Fruit fly (Drosophila melanogaster) whole organism, embryonic: ENCODE data around the gene CG1299.

Experiments used
- ATbp ChIP-seq: fragments of 200-800 bp; sonication (Bioruptor generic); optimal IDR thresholded peaks from 2 replicates; lab custom pipeline; 2017; ENCODE audit warnings: missing biosample characterization, mild to moderate bottlenecking, missing genetic modification characterization, missing genetic modification reagents
- Ada2b ChIP-seq: fragments of 200-800 bp; sonication (Bioruptor generic); IDR thresholded peaks from 2 replicates; pipeline ENCODE4 v1.3.6; 2022; ENCODE audit warnings: missing biosample characterization, missing genetic modification characterization
- Awh ChIP-seq: fragments of 200-800 bp; sonication (Bioruptor generic); IDR thresholded peaks from 2 replicates; pipeline ENCODE4, ENCODE4 v1.3.6; 2022; ENCODE audit warnings: missing biosample characterization, missing genetic modification characterization
- CG10462 ChIP-seq: fragments of 200-800 bp; sonication (Bioruptor generic); optimal IDR thresholded peaks from 2 replicates; lab custom pipeline; 2016; ENCODE audit warnings: missing biosample characterization, missing genetic modification characterization
- CG11504 ChIP-seq: fragments of 200-800 bp; sonication (Bioruptor generic); optimal IDR thresholded peaks from 3 replicates; lab custom pipeline; 2019; ENCODE audit warnings: missing biosample characterization, mild to moderate bottlenecking, missing genetic modification characterization, moderate library complexity
- CG12236 ChIP-seq: fragments of 200-800 bp; sonication (Bioruptor generic); optimal IDR thresholded peaks from 2 replicates; lab custom pipeline; 2016; ENCODE audit warnings: missing biosample characterization, missing genetic modification characterization
- CG12299 ChIP-seq: fragments of 200-800 bp; sonication (Bioruptor generic); optimal IDR thresholded peaks from 2 replicates; lab custom pipeline; 2018; ENCODE audit warnings: missing biosample characterization, mild to moderate bottlenecking, missing genetic modification characterization
- CG12391 ChIP-seq: fragments of 200-800 bp; sonication (Bioruptor generic); optimal IDR thresholded peaks from 3 replicates; lab custom pipeline; 2018; ENCODE audit warnings: missing biosample characterization, mild to moderate bottlenecking, missing genetic modification characterization, moderate library complexity
- CG13123 ChIP-seq: fragments of 200-800 bp; sonication (Bioruptor generic); optimal IDR thresholded peaks from 2 replicates; lab custom pipeline; 2016; ENCODE audit warnings: missing biosample characterization, missing genetic modification characterization
- CG14050 ChIP-seq: fragments of 200-800 bp; sonication (Bioruptor generic); IDR thresholded peaks from 3 replicates; pipeline ENCODE4 v1.3.6; 2022; ENCODE audit warnings: missing biosample characterization, missing genetic modification characterization
- CG14667 ChIP-seq: fragments of 200-800 bp; sonication (Bioruptor generic); IDR thresholded peaks from 2 replicates; pipeline ENCODE4 v1.3.6; 2022; ENCODE audit warnings: missing biosample characterization, missing genetic modification characterization
- CG15011 ChIP-seq: fragments of 200-800 bp; sonication (Bioruptor generic); optimal IDR thresholded peaks from 3 replicates; lab custom pipeline; 2018; ENCODE audit warnings: missing biosample characterization, mild to moderate bottlenecking, missing genetic modification characterization
- CG1792 ChIP-seq: fragments of 200-800 bp; sonication (Bioruptor generic); optimal IDR thresholded peaks from 2 replicates; lab custom pipeline; 2016; ENCODE audit warnings: missing biosample characterization, missing genetic modification characterization
- CG18476 ChIP-seq: fragments of 200-800 bp; sonication (Bioruptor generic); optimal IDR thresholded peaks from 2 replicates; lab custom pipeline; 2016; ENCODE audit warnings: missing biosample characterization, mild to moderate bottlenecking, missing genetic modification characterization
- CG2889 ChIP-seq: fragments of 200-800 bp; sonication (Bioruptor generic); IDR thresholded peaks from 3 replicates; pipeline ENCODE4 v1.3.6; 2022; ENCODE audit warnings: missing biosample characterization, missing genetic modification characterization
- CG3847 ChIP-seq: fragments of 200-800 bp; sonication (Bioruptor generic); IDR thresholded peaks from 2 replicates; pipeline ENCODE4 v1.3.6; 2022; ENCODE audit warnings: missing biosample characterization, missing genetic modification characterization
- CG6689 ChIP-seq: fragments of 200-800 bp; sonication (Bioruptor generic); IDR thresholded peaks from 2 replicates; pipeline ENCODE4 v1.3.6; 2022; ENCODE audit warnings: missing biosample characterization, missing genetic modification characterization
- CG8359 ChIP-seq: fragments of 200-800 bp; sonication (Bioruptor generic); optimal IDR thresholded peaks from 2 replicates; lab custom pipeline; 2017; ENCODE audit warnings: missing biosample characterization, mild to moderate bottlenecking, missing genetic modification characterization, borderline replicate concordance
- CkIIα-i1 ChIP-seq: fragments of 200-800 bp; sonication (Bioruptor generic); IDR thresholded peaks from 2 replicates; pipeline ENCODE4 v1.3.6; 2022; ENCODE audit warnings: missing biosample characterization, missing genetic modification characterization
- CrebB ChIP-seq: fragments of 200-800 bp; sonication (Bioruptor generic); optimal IDR thresholded peaks from 3 replicates; lab custom pipeline; 2018; ENCODE audit warnings: missing biosample characterization, mild to moderate bottlenecking, missing genetic modification characterization
- Dip2 ChIP-seq: fragments of 200-800 bp; sonication (Bioruptor generic); IDR thresholded peaks from 2 replicates; pipeline ENCODE4 v1.3.6; 2022; ENCODE audit warnings: missing biosample characterization, missing genetic modification characterization
- Eip74EF ChIP-seq, 2 experiments: fragments of 200-800 bp in 1 of 2; fragments of >200 bp in 1 of 2; sonication (Bioruptor generic) in 1 of 2; optimal IDR thresholded peaks; 2 replicates each; lab custom pipeline; 2017 to 2019; ENCODE audit warnings: missing biosample characterization in 2 of 2, missing genetic modification characterization in 2 of 2, mild to moderate bottlenecking in 1 of 2, moderate library complexity in 1 of 2
- Ets97D ChIP-seq: fragments of 200-800 bp; sonication (Bioruptor generic); optimal IDR thresholded peaks from 3 replicates; lab custom pipeline; 2016; ENCODE audit warnings: missing biosample characterization, missing genetic modification characterization
- H2.0 ChIP-seq: fragments of 200-800 bp; sonication (Bioruptor generic); IDR thresholded peaks from 2 replicates; pipeline ENCODE4 v1.3.6; 2022; ENCODE audit warnings: missing biosample characterization, missing genetic modification characterization
- HLHmδ ChIP-seq: fragments of 200-800 bp; sonication (Bioruptor generic); optimal IDR thresholded peaks from 2 replicates; lab custom pipeline; 2018; ENCODE audit warnings: missing biosample characterization, mild to moderate bottlenecking, missing genetic modification characterization, moderate library complexity
- Hr51 ChIP-seq, 2 experiments: fragments of 200-800 bp; sonication (Bioruptor generic); optimal IDR thresholded peaks; 2 replicates in 1 of 2; 3 replicates in 1 of 2; lab custom pipeline; 2016 to 2018; ENCODE audit warnings: missing biosample characterization in 2 of 2, missing genetic modification characterization in 2 of 2, mild to moderate bottlenecking in 1 of 2, moderate library complexity in 1 of 2
- Jarid2 ChIP-seq: fragments of 200-800 bp; sonication (Bioruptor generic); optimal IDR thresholded peaks from 3 replicates; lab custom pipeline; 2017; ENCODE audit warnings: mild to moderate bottlenecking, missing biosample characterization, missing genetic modification reagents, missing genetic modification characterization
- Lpt ChIP-seq: fragments of >200 bp; optimal IDR thresholded peaks from 2 replicates; lab custom pipeline; 2018; ENCODE audit warnings: missing biosample characterization, missing genetic modification characterization
- MESR4 ChIP-seq: fragments of 200-800 bp; sonication (Bioruptor generic); optimal IDR thresholded peaks from 2 replicates; lab custom pipeline; 2018; ENCODE audit warnings: missing biosample characterization, mild to moderate bottlenecking, missing genetic modification characterization, moderate library complexity
- Mad ChIP-seq: fragments of 200-800 bp; sonication (Bioruptor generic); optimal IDR thresholded peaks from 2 replicates; lab custom pipeline; 2016; ENCODE audit warnings: missing biosample characterization, missing genetic modification characterization
- Sin3A ChIP-seq: fragments of >200 bp; optimal IDR thresholded peaks from 2 replicates; lab custom pipeline; 2018
- Vsx1 ChIP-seq: fragments of 200-800 bp; sonication (Bioruptor generic); optimal IDR thresholded peaks from 2 replicates; lab custom pipeline; 2017; ENCODE audit warnings: missing biosample characterization, mild to moderate bottlenecking, missing genetic modification characterization, missing genetic modification reagents
- YL-1 ChIP-seq: fragments of 200-800 bp; sonication (Bioruptor generic); optimal IDR thresholded peaks from 3 replicates; lab custom pipeline; 2017; ENCODE audit warnings: missing biosample characterization, mild to moderate bottlenecking, missing genetic modification characterization
- cato ChIP-seq: fragments of 200-800 bp; sonication (Bioruptor generic); optimal IDR thresholded peaks from 2 replicates; lab custom pipeline; 2016; ENCODE audit warnings: missing biosample characterization, missing genetic modification characterization, borderline replicate concordance
- dati ChIP-seq: fragments of 200-800 bp; sonication (Bioruptor generic); IDR thresholded peaks from 2 replicates; pipeline ENCODE4 v1.3.6; 2022; ENCODE audit warnings: missing biosample characterization, missing genetic modification characterization
- dm ChIP-seq: fragments of 200-800 bp; sonication (Bioruptor generic); optimal IDR thresholded peaks from 3 replicates; lab custom pipeline; 2016; ENCODE audit warnings: missing biosample characterization, missing genetic modification characterization
- dmrt11E ChIP-seq: fragments of 200-800 bp; sonication (Bioruptor generic); optimal IDR thresholded peaks from 3 replicates; lab custom pipeline; 2018; ENCODE audit warnings: missing biosample characterization, mild to moderate bottlenecking, missing genetic modification characterization, moderate library complexity
- dpn ChIP-seq, 2 experiments: fragments of 200-800 bp; sonication (Bioruptor generic); optimal IDR thresholded peaks; 3 replicates each; lab custom pipeline; 2016; ENCODE audit warnings: missing biosample characterization in 2 of 2, missing genetic modification characterization in 2 of 2
- h ChIP-seq: fragments of >200 bp; optimal IDR thresholded peaks from 2 replicates; lab custom pipeline; 2017
- insv ChIP-seq, 2 experiments: fragments of 200-800 bp; sonication (Bioruptor generic); optimal IDR thresholded peaks; 3 replicates each; lab custom pipeline; 2016 to 2018; ENCODE audit warnings: missing biosample characterization in 2 of 2, missing genetic modification characterization in 2 of 2
- inv ChIP-seq: fragments of 200-800 bp; sonication (Bioruptor generic); IDR thresholded peaks from 2 replicates; pipeline ENCODE4 v1.3.6; 2022; ENCODE audit warnings: missing biosample characterization, missing genetic modification characterization; ENCODE audit not compliant: partially characterized antibody
- knrl ChIP-seq: fragments of 200-800 bp; sonication (Bioruptor generic); IDR thresholded peaks from 3 replicates; pipeline ENCODE4 v1.3.6; 2022; ENCODE audit warnings: missing biosample characterization, missing genetic modification characterization; ENCODE audit not compliant: partially characterized antibody
- onecut ChIP-seq: fragments of 200-800 bp; sonication (Bioruptor generic); IDR thresholded peaks from 2 replicates; pipeline ENCODE4 v1.3.6; 2022; ENCODE audit warnings: missing biosample characterization, missing genetic modification characterization
- pb ChIP-seq: fragments of 200-800 bp; sonication (Bioruptor generic); optimal IDR thresholded peaks from 3 replicates; lab custom pipeline; 2016; ENCODE audit warnings: missing biosample characterization, missing genetic modification characterization
- phol ChIP-seq: fragments of 200-800 bp; sonication (Bioruptor generic); optimal IDR thresholded peaks from 3 replicates; lab custom pipeline; 2018; ENCODE audit warnings: missing biosample characterization, mild to moderate bottlenecking, missing genetic modification characterization, moderate library complexity
- pzg ChIP-seq: fragments of 200-800 bp; sonication (Bioruptor generic); optimal IDR thresholded peaks from 3 replicates; lab custom pipeline; 2018; ENCODE audit warnings: missing biosample characterization, mild to moderate bottlenecking, missing genetic modification characterization, moderate library complexity
- repo ChIP-seq: fragments of 200-800 bp; sonication (Bioruptor generic); optimal IDR thresholded peaks from 2 replicates; lab custom pipeline; 2016; ENCODE audit warnings: missing biosample characterization, missing genetic modification characterization
- row ChIP-seq: fragments of 200-800 bp; sonication (Bioruptor generic); IDR thresholded peaks from 3 replicates; pipeline ENCODE4 v1.3.6; 2022; ENCODE audit warnings: missing biosample characterization, missing genetic modification characterization
- tgo ChIP-seq: fragments of 200-800 bp; sonication (Bioruptor generic); IDR thresholded peaks from 3 replicates; pipeline ENCODE4 v1.3.6; 2022; ENCODE audit warnings: missing biosample characterization, missing genetic modification characterization
- yki ChIP-seq: fragments of >200 bp; optimal IDR thresholded peaks from 3 replicates; lab custom pipeline; 2018

Gene CG1299

dm6 chr3L:4138804-4139521, 9.5 kb upstream of the CG1299 start, which contains the start of the genes Rop and Ras64B (continued):
- TF ChIP-seq Mad (GFP tag; lab: Kevin White, UChicago) (no peak), yki (no peak), dmrt11E (tag; lab: Kevin White, UChicago) (no peak), knrl (GFP tag; lab: Robert Waterston, UW) (peak; percentile 82), Lpt (GFP tag; lab: Kevin White, UChicago) (no peak), CG1792 (no peak), repo (GFP tag; lab: Kevin White, UChicago) (no peak), CG14667 (no peak), CG15011 (GFP tag; lab: Kevin White, UChicago) (no peak), Hr51 (GFP tag; optimal IDR thresholded peaks at IDR 0.05; lab: Kevin White, UChicago) (peak in 1 of 2 experiments; percentile 39), Dip2 (no peak), Awh (GFP tag; lab: Robert Waterston, UW) (no peak), pb (GFP tag; lab: Kevin White, UChicago) (peak; percentile 30), CG3847 (peak; percentile 48), Vsx1 (GFP tag; lab: Kevin White, UChicago) (no peak), HLHmδ (GFP tag; lab: Kevin White, UChicago) (no peak), CG13123 (GFP tag; lab: Kevin White, UChicago) (no peak), cato (GFP tag; lab: Kevin White, UChicago) (no peak), CG11504 (tag; lab: Kevin White, UChicago) (no peak), h (lab: Kevin White, UChicago) (no peak), phol (tag; lab: Kevin White, UChicago) (peak; percentile 62), CG14050 (GFP tag; lab: Robert Waterston, UW) (no peak), row (GFP tag; lab: Robert Waterston, UW) (peak; percentile 39; the same call in 1 of the 3 replicates), Sin3A (lab: Kevin White, UChicago) (peak; percentile 91), ATbp (no peak), CG12299 (tag; lab: Kevin White, UChicago) (peak; percentile 2), dati (no peak), inv (peak; percentile 79), CG6689 (GFP tag; lab: Robert Waterston, UW) (0 out of 2 replicates have a peak, but pooled peaks have one; percentile 22), dpn (GFP tag; optimal IDR thresholded peaks at IDR 0.05; lab: Kevin White, UChicago) (peak in 1 of 2 experiments; percentile 21), Eip74EF (GFP tag; optimal IDR thresholded peaks at IDR 0.05; lab: Kevin White, UChicago) (peak in 1 of 2 experiments; percentile 15), CG2889 (no peak), CG8359 (GFP tag; lab: Kevin White, UChicago) (no peak), pzg (GFP tag; lab: Kevin White, UChicago) (peak; percentile 99), MESR4 (GFP tag; lab: Kevin White, UChicago) (peak; percentile 99), H2.0 (GFP tag; lab: Robert Waterston, UW) (no peak), CkIIα-i1 (0 out of 2 replicates have a peak, but pooled peaks have one; percentile 12), YL-1 (GFP tag; lab: Kevin White, UChicago) (peak; percentile 99), CG12236 (GFP tag; lab: Kevin White, UChicago) (no peak), tgo (GFP tag; lab: Robert Waterston, UW) (no peak), dm (GFP tag; lab: Kevin White, UChicago) (peak; percentile 50), onecut (GFP tag; lab: Robert Waterston, UW) (0 out of 2 replicates have a peak, but pooled peaks have one; percentile 1), CrebB (tag; lab: Kevin White, UChicago) (peak; percentile 15), insv (GFP tag; optimal IDR thresholded peaks at IDR 0.05; lab: Kevin White, UChicago) (peak in 1 of 2 experiments; percentile 33), Ada2b (GFP tag; lab: Robert Waterston, UW) (no peak), CG10462 (GFP tag; lab: Kevin White, UChicago) (no peak), CG18476 (GFP tag; lab: Kevin White, UChicago) (no peak), Jarid2 (GFP tag; lab: Kevin White, UChicago) (peak; percentile 62), Ets97D (peak; percentile 82), CG12391 (tag; lab: Kevin White, UChicago) (peak; percentile 52)
